Worm (Caenorhabditis elegans) whole organism, young adult: ENCODE measurements around the gene dohh-1.

Source experiments
- B0261.1 ChIP-seq: sonication (generic microtip); optimal IDR thresholded peaks from 2 replicates; lab custom pipeline; 2016; ENCODE audit warnings: mild to moderate bottlenecking, missing genetic modification characterization, moderate library complexity, missing compliant biosample characterization
- B0336.3 ChIP-seq: fragments of 200-800 bp; sonication (Bioruptor generic); IDR thresholded peaks from 2 replicates; pipeline ENCODE4 v1.3.6; 2022; ENCODE audit warnings: missing genetic modification characterization, missing compliant biosample characterization
- D2030.7 ChIP-seq: fragments of 200-800 bp; sonication (Bioruptor generic); IDR thresholded peaks from 2 replicates; pipeline ENCODE4 v1.3.6; 2022; ENCODE audit warnings: missing genetic modification reagents, missing genetic modification characterization, missing compliant biosample characterization
- F10E7.11 ChIP-seq: sonication (generic microtip); optimal IDR thresholded peaks from 2 replicates; lab custom pipeline; 2017; ENCODE audit warnings: mild to moderate bottlenecking, missing genetic modification characterization, moderate library complexity, missing compliant biosample characterization
- F23B12.7 ChIP-seq: sonication (generic microtip); optimal IDR thresholded peaks from 2 replicates; lab custom pipeline; 2017; ENCODE audit warnings: missing genetic modification characterization, mild to moderate bottlenecking, missing compliant biosample characterization, antibody characterized with exemption, moderate library complexity; ENCODE audit not compliant: insufficient read depth
- K11D2.4 ChIP-seq: fragments of 200-800 bp; sonication (Bioruptor generic); IDR thresholded peaks from 2 replicates; pipeline ENCODE4 v1.3.6; 2022; ENCODE audit warnings: missing genetic modification reagents, missing genetic modification characterization, missing compliant biosample characterization
- Y53F4B.3 ChIP-seq: fragments of 200-800 bp; sonication (Bioruptor generic); IDR thresholded peaks from 2 replicates; pipeline ENCODE4 v1.3.6; 2022; ENCODE audit warnings: missing genetic modification reagents, missing genetic modification characterization, missing compliant biosample characterization
- Y67H2A.10 ChIP-seq: fragments of 200-800 bp; sonication (Bioruptor generic); conservative IDR thresholded peaks from 2 replicates; pipeline ENCODE4 v1.3.6; 2022; ENCODE audit warnings: missing genetic modification reagents, missing genetic modification characterization, missing compliant biosample characterization
- Y79H2A.3 ChIP-seq: fragments of 200-800 bp; sonication (Bioruptor generic); conservative IDR thresholded peaks from 2 replicates; pipeline ENCODE4 v1.3.6; 2022; ENCODE audit warnings: missing genetic modification reagents, missing genetic modification characterization, missing compliant biosample characterization
- Y95B8A.8 ChIP-seq: fragments of 200-800 bp; sonication (Bioruptor generic); IDR thresholded peaks from 2 replicates; pipeline ENCODE4 v1.3.6; 2022; ENCODE audit warnings: missing genetic modification reagents, missing genetic modification characterization, missing compliant biosample characterization
- ZK185.1 ChIP-seq: sonication (generic microtip); optimal IDR thresholded peaks from 2 replicates; lab custom pipeline; 2016; ENCODE audit warnings: mild to moderate bottlenecking, missing genetic modification characterization, missing compliant biosample characterization; ENCODE audit not compliant: poor library complexity, severe bottlenecking
- ama-1 ChIP-seq, 3 experiments: fragments of 150-350 bp in 1 of 3; sonication (generic microtip) in 2 of 3; optimal IDR thresholded peaks; 2 replicates each; lab custom pipeline; 2014 to 2018; ENCODE audit warnings: missing biosample characterization in 2 of 3, missing genetic modification characterization in 2 of 3, missing genetic modification reagents in 2 of 3
- athp-1 ChIP-seq: sonication (generic microtip); optimal IDR thresholded peaks from 2 replicates; lab custom pipeline; 2017; ENCODE audit warnings: mild to moderate bottlenecking, missing genetic modification characterization, missing compliant biosample characterization
- attf-3 ChIP-seq: fragments of 200-800 bp; sonication (Bioruptor generic); conservative IDR thresholded peaks from 2 replicates; pipeline ENCODE4 v1.3.6; 2022; ENCODE audit warnings: missing genetic modification reagents, missing genetic modification characterization, missing compliant biosample characterization
- attf-6 ChIP-seq: fragments of 200-800 bp; sonication (Bioruptor generic); IDR thresholded peaks from 2 replicates; pipeline ENCODE4 v1.3.6; 2022; ENCODE audit warnings: missing genetic modification reagents, missing genetic modification characterization, missing compliant biosample characterization
- ccch-3 ChIP-seq: fragments of 200-800 bp; sonication (Bioruptor generic); optimal IDR thresholded peaks from 2 replicates; lab custom pipeline; 2018; ENCODE audit warnings: mild to moderate bottlenecking, missing genetic modification characterization, missing compliant biosample characterization
- cebp-2 ChIP-seq: fragments of 200-800 bp; sonication (Bioruptor generic); IDR thresholded peaks from 2 replicates; pipeline ENCODE4 v1.3.6; 2022; ENCODE audit warnings: missing genetic modification characterization, missing compliant biosample characterization
- ceh-40 ChIP-seq: fragments of 200-800 bp; sonication (Bioruptor generic); IDR thresholded peaks from 2 replicates; pipeline ENCODE4 v1.3.6; 2022; ENCODE audit warnings: missing genetic modification characterization, missing compliant biosample characterization
- ceh-58 ChIP-seq: fragments of 200-800 bp; sonication (Bioruptor generic); IDR thresholded peaks from 2 replicates; pipeline ENCODE4 v1.3.6; 2022; ENCODE audit warnings: missing genetic modification characterization, missing compliant biosample characterization
- dpff-1 ChIP-seq: sonication (generic microtip); optimal IDR thresholded peaks from 2 replicates; lab custom pipeline; 2017; ENCODE audit warnings: mild to moderate bottlenecking, missing genetic modification characterization, missing compliant biosample characterization
- efl-1 ChIP-seq: fragments of 150-350 bp; optimal IDR thresholded peaks from 2 replicates; lab custom pipeline; 2014; ENCODE audit warnings: missing biosample characterization, missing genetic modification reagents, missing genetic modification characterization
- egl-18 ChIP-seq: fragments of 200-800 bp; sonication (Bioruptor generic); IDR thresholded peaks from 2 replicates; pipeline ENCODE4 v1.3.6; 2022; ENCODE audit warnings: missing genetic modification reagents, missing genetic modification characterization, missing compliant biosample characterization
- ets-4 ChIP-seq: fragments of 200-800 bp; sonication (Bioruptor generic); optimal IDR thresholded peaks from 2 replicates; lab custom pipeline; 2018; ENCODE audit warnings: mild to moderate bottlenecking, missing genetic modification characterization, missing compliant biosample characterization
- fkh-3 ChIP-seq: sonication (generic microtip); optimal IDR thresholded peaks from 2 replicates; lab custom pipeline; 2016; ENCODE audit warnings: mild to moderate bottlenecking, missing genetic modification characterization, missing compliant biosample characterization
- hmg-1.2 ChIP-seq: fragments of 200-800 bp; sonication (Bioruptor generic); IDR thresholded peaks from 2 replicates; pipeline ENCODE4 v1.3.6; 2022; ENCODE audit warnings: missing genetic modification reagents, missing genetic modification characterization, missing compliant biosample characterization
- hmg-20 ChIP-seq: fragments of 200-800 bp; sonication (Bioruptor generic); IDR thresholded peaks from 2 replicates; pipeline ENCODE4 v1.3.6; 2022; ENCODE audit warnings: missing genetic modification reagents, missing genetic modification characterization, missing compliant biosample characterization
- hrde-1 ChIP-seq: sonication (generic microtip); optimal IDR thresholded peaks from 2 replicates; lab custom pipeline; 2016; ENCODE audit warnings: missing genetic modification characterization, mild to moderate bottlenecking, missing compliant biosample characterization, moderate library complexity, missing genotype, missing genetic modification reagents, borderline replicate concordance
- hsf-1 ChIP-seq: fragments of 200-800 bp; sonication (Bioruptor generic); IDR thresholded peaks from 2 replicates; pipeline ENCODE4 v1.3.6; 2022; ENCODE audit warnings: missing genetic modification reagents, missing genetic modification characterization, missing compliant biosample characterization
- lag-1 ChIP-seq: fragments of 200-800 bp; sonication (Bioruptor generic); IDR thresholded peaks from 2 replicates; pipeline ENCODE4 v1.3.6; 2022; ENCODE audit warnings: missing genetic modification reagents, missing genetic modification characterization, missing compliant biosample characterization
- let-526 ChIP-seq: fragments of 200-800 bp; sonication (Bioruptor generic); IDR thresholded peaks from 2 replicates; pipeline ENCODE4 v1.3.6; 2022; ENCODE audit warnings: missing genetic modification reagents, missing genetic modification characterization, missing compliant biosample characterization
- lin-54 ChIP-seq: fragments of 200-800 bp; sonication (Bioruptor generic); optimal IDR thresholded peaks from 2 replicates; lab custom pipeline; 2018; ENCODE audit warnings: mild to moderate bottlenecking, missing genetic modification characterization, missing compliant biosample characterization
- madf-3 ChIP-seq: fragments of 200-800 bp; sonication (Bioruptor generic); IDR thresholded peaks from 2 replicates; pipeline ENCODE4 v1.3.6; 2022; ENCODE audit warnings: missing genetic modification reagents, missing genetic modification characterization, missing compliant biosample characterization
- mcd-1 ChIP-seq: fragments of 200-800 bp; sonication (Bioruptor generic); IDR thresholded peaks from 2 replicates; pipeline ENCODE4 v1.3.6; 2022; ENCODE audit warnings: missing genetic modification reagents, missing genetic modification characterization, missing compliant biosample characterization
- mel-28 ChIP-seq: sonication (generic microtip); optimal IDR thresholded peaks from 2 replicates; lab custom pipeline; 2016; ENCODE audit warnings: borderline replicate concordance, mild to moderate bottlenecking, missing genetic modification characterization, missing compliant biosample characterization
- nfyb-1 ChIP-seq: fragments of 200-800 bp; sonication (Bioruptor generic); IDR thresholded peaks from 2 replicates; pipeline ENCODE4 v1.3.6; 2022; ENCODE audit warnings: missing genetic modification reagents, missing genetic modification characterization, missing compliant biosample characterization
- nhr-179 ChIP-seq: sonication (generic microtip); optimal IDR thresholded peaks from 2 replicates; lab custom pipeline; 2016; ENCODE audit warnings: mild to moderate bottlenecking, missing genetic modification characterization, missing compliant biosample characterization
- nhr-80 ChIP-seq: sonication (generic microtip); optimal IDR thresholded peaks from 2 replicates; lab custom pipeline; 2016; ENCODE audit warnings: missing genetic modification characterization, missing compliant biosample characterization
- rec-8 ChIP-seq, 2 experiments: sonication (generic microtip); optimal IDR thresholded peaks; 2 replicates each; lab custom pipeline; 2016; ENCODE audit warnings: mild to moderate bottlenecking in 2 of 2, missing genetic modification characterization in 2 of 2, missing genetic modification reagents in 2 of 2, missing genotype in 2 of 2, missing biosample characterization in 1 of 2, missing compliant biosample characterization in 1 of 2, moderate library complexity in 1 of 2
- sea-2 ChIP-seq: fragments of 200-800 bp; sonication (Bioruptor generic); IDR thresholded peaks from 2 replicates; pipeline ENCODE4 v1.3.6; 2022; ENCODE audit warnings: missing genetic modification characterization, missing compliant biosample characterization
- snpc-1.1 ChIP-seq: sonication (generic microtip); optimal IDR thresholded peaks from 2 replicates; lab custom pipeline; 2017; ENCODE audit warnings: missing genetic modification characterization, mild to moderate bottlenecking, missing compliant biosample characterization, antibody characterized with exemption, moderate library complexity, missing genotype, missing genetic modification reagents; ENCODE audit not compliant: insufficient read depth
- snpc-1.3 ChIP-seq: sonication (generic microtip); optimal IDR thresholded peaks from 2 replicates; lab custom pipeline; 2017; ENCODE audit warnings: missing genetic modification characterization, mild to moderate bottlenecking, missing compliant biosample characterization, antibody characterized with exemption, moderate library complexity, missing genotype, missing genetic modification reagents; ENCODE audit not compliant: insufficient read depth
- zfh-2 ChIP-seq: fragments of 200-800 bp; sonication (Bioruptor generic); conservative IDR thresholded peaks from 2 replicates; pipeline ENCODE4 v1.3.6; 2022; ENCODE audit warnings: missing genetic modification reagents, missing genetic modification characterization, missing compliant biosample characterization
- zim-3 ChIP-seq: sonication (generic microtip); optimal IDR thresholded peaks from 2 replicates; lab custom pipeline; 2017; ENCODE audit warnings: mild to moderate bottlenecking, missing genetic modification characterization, moderate library complexity, missing compliant biosample characterization
- ztf-18 ChIP-seq: sonication (generic microtip); optimal IDR thresholded peaks from 2 replicates; lab custom pipeline; 2016; ENCODE audit warnings: missing genotype, mild to moderate bottlenecking, missing genetic modification characterization, missing compliant biosample characterization
- ztf-25 ChIP-seq: fragments of 200-800 bp; sonication (Bioruptor generic); IDR thresholded peaks from 2 replicates; pipeline ENCODE4 v1.3.6; 2022; ENCODE audit warnings: missing genetic modification reagents, missing genetic modification characterization, missing compliant biosample characterization
- ztf-28 ChIP-seq: fragments of 200-800 bp; sonication (Bioruptor generic); IDR thresholded peaks from 2 replicates; pipeline ENCODE4 v1.3.6; 2022; ENCODE audit warnings: missing genetic modification reagents, missing genetic modification characterization, missing compliant biosample characterization
- ztf-6 ChIP-seq: fragments of 200-800 bp; sonication (Bioruptor generic); IDR thresholded peaks from 2 replicates; pipeline ENCODE4 v1.3.6; 2022; ENCODE audit warnings: missing genetic modification reagents, missing genetic modification characterization, missing compliant biosample characterization

The dohh-1 gene

ce11 chrII:10607238-10607961, 27.6 kb downstream of the dohh-1 start, which contains the start of gene ccm-3 (continued):
- TF ChIP-seq ztf-25 (GFP tag; lab: Robert Waterston, UW) (no peak), F23B12.7 (tag; lab: Kevin White, UChicago) (peak; percentile 1), ZK185.1 (tag; lab: Kevin White, UChicago) (no peak), D2030.7 (GFP tag; lab: Robert Waterston, UW) (no peak), efl-1 (peak; percentile 10), egl-18 (GFP tag; lab: Robert Waterston, UW) (no peak), sea-2 (GFP tag; lab: Robert Waterston, UW) (no peak), mcd-1 (GFP tag; lab: Robert Waterston, UW) (peak; percentile 84), ztf-28 (GFP tag; lab: Robert Waterston, UW) (no peak), mel-28 (tag; lab: Kevin White, UChicago) (no peak), ccch-3 (GFP tag; lab: Kevin White, UChicago) (no peak), B0261.1 (tag; lab: Kevin White, UChicago) (no peak), Y67H2A.10 (no peak), Y79H2A.3 (GFP tag; lab: Robert Waterston, UW) (no peak), snpc-1.1 (tag; lab: Kevin White, UChicago) (no peak), ceh-58 (GFP tag; lab: Robert Waterston, UW) (no peak), zim-3 (no peak), nfyb-1 (GFP tag; lab: Robert Waterston, UW) (no peak), attf-6 (no peak), Y95B8A.8 (GFP tag; lab: Robert Waterston, UW) (no peak), dpff-1 (tag; lab: Kevin White, UChicago) (no peak), lag-1 (GFP tag; lab: Robert Waterston, UW) (no peak), F10E7.11 (tag; lab: Kevin White, UChicago) (no peak), ama-1 (optimal IDR thresholded peaks at IDR 0.05; lab: Kevin White, UChicago) (no peak), ama-1 (GFP tag; optimal IDR thresholded peaks at IDR 0.05; lab: Kevin White, UChicago) (no peak), lin-54 (GFP tag; lab: Kevin White, UChicago) (no peak), rec-8 (tag; optimal IDR thresholded peaks at IDR 0.05; lab: Kevin White, UChicago) (no peak), madf-3 (GFP tag; lab: Robert Waterston, UW) (no peak), ztf-6 (no peak), hsf-1 (GFP tag; lab: Robert Waterston, UW) (no peak), let-526 (no peak), athp-1 (no peak), attf-3 (GFP tag; lab: Robert Waterston, UW) (no peak), hmg-1.2 (GFP tag; lab: Robert Waterston, UW) (peak; percentile 32; the same call in 1 of the 2 replicates), snpc-1.3 (tag; lab: Kevin White, UChicago) (no peak), nhr-179 (tag; lab: Kevin White, UChicago) (no peak), nhr-80 (peak; percentile 32), ztf-18 (tag; lab: Kevin White, UChicago) (no peak), cebp-2 (GFP tag; lab: Robert Waterston, UW) (no peak), ceh-40 (GFP tag; lab: Robert Waterston, UW) (no peak), hrde-1 (no peak), hmg-20 (GFP tag; lab: Robert Waterston, UW) (no peak), K11D2.4 (GFP tag; lab: Robert Waterston, UW) (no peak), fkh-3 (tag; lab: Kevin White, UChicago) (no peak), Y53F4B.3 (no peak), zfh-2 (GFP tag; lab: Robert Waterston, UW) (no peak), B0336.3 (GFP tag; lab: Robert Waterston, UW) (no peak), ets-4 (no peak)
